Fruit fly (Drosophila melanogaster) whole organism, embryonic: ENCODE measurements around the gene CG7386.

Source experiments
- Ada2b ChIP-seq: fragments of 200-800 bp; sonication (Bioruptor generic); IDR thresholded peaks from 2 replicates; pipeline ENCODE4 v1.3.6; 2022; ENCODE audit warnings: missing biosample characterization, missing genetic modification characterization
- Asciz ChIP-seq: fragments of 200-800 bp; sonication (Bioruptor generic); optimal IDR thresholded peaks from 2 replicates; lab custom pipeline; 2017; ENCODE audit warnings: missing biosample characterization, mild to moderate bottlenecking, missing genetic modification characterization, missing genetic modification reagents
- B-H1 ChIP-seq: fragments of 200-800 bp; sonication (Bioruptor generic); IDR thresholded peaks from 3 replicates; pipeline ENCODE4 v1.3.6; 2022; ENCODE audit warnings: missing biosample characterization, missing genetic modification characterization
- Bdp1 ChIP-seq: fragments of 200-800 bp; sonication (Bioruptor generic); optimal IDR thresholded peaks from 3 replicates; lab custom pipeline; 2016; ENCODE audit warnings: missing biosample characterization, missing genetic modification characterization
- BtbVII ChIP-seq: fragments of 200-800 bp; sonication (Bioruptor generic); optimal IDR thresholded peaks from 3 replicates; lab custom pipeline; 2017; ENCODE audit warnings: missing biosample characterization, mild to moderate bottlenecking, missing genetic modification characterization
- CG10321 ChIP-seq: fragments of 200-800 bp; sonication (Bioruptor generic); IDR thresholded peaks from 2 replicates; pipeline ENCODE4 v1.3.6; 2022; ENCODE audit warnings: missing biosample characterization, missing genetic modification characterization
- CG10366 ChIP-seq: fragments of 200-800 bp; sonication (Bioruptor generic); IDR thresholded peaks from 2 replicates; pipeline ENCODE4 v1.3.6; 2022; ENCODE audit warnings: missing biosample characterization, missing genetic modification characterization
- CG10565 ChIP-seq: fragments of 200-800 bp; sonication (Bioruptor generic); optimal IDR thresholded peaks from 3 replicates; lab custom pipeline; 2016; ENCODE audit warnings: missing biosample characterization, mild to moderate bottlenecking, missing genetic modification characterization
- CG11247 ChIP-seq: fragments of 200-800 bp; sonication (Bioruptor generic); IDR thresholded peaks from 2 replicates; pipeline ENCODE4 v1.3.6; 2022; ENCODE audit warnings: missing biosample characterization, missing genetic modification characterization
- CG12104 ChIP-seq: fragments of 200-800 bp; sonication (Bioruptor generic); optimal IDR thresholded peaks from 3 replicates; lab custom pipeline; 2016; ENCODE audit warnings: missing biosample characterization, missing genetic modification characterization
- CG12769 ChIP-seq: fragments of 200-800 bp; sonication (Bioruptor generic); optimal IDR thresholded peaks from 2 replicates; lab custom pipeline; 2019; ENCODE audit warnings: missing biosample characterization, mild to moderate bottlenecking, missing genetic modification characterization, moderate library complexity
- CG13287 ChIP-seq: fragments of 200-800 bp; sonication (Bioruptor generic); IDR thresholded peaks from 2 replicates; pipeline ENCODE4 v1.3.6; 2022; ENCODE audit warnings: missing biosample characterization, missing genetic modification characterization; ENCODE audit not compliant: partially characterized antibody
- CG16813 ChIP-seq: fragments of 200-800 bp; sonication (Bioruptor generic); IDR thresholded peaks from 3 replicates; pipeline ENCODE4 v1.3.6; 2022; ENCODE audit warnings: missing biosample characterization, missing genetic modification characterization; ENCODE audit not compliant: partially characterized antibody
- CG17186 ChIP-seq: fragments of 200-800 bp; sonication (Bioruptor generic); optimal IDR thresholded peaks from 3 replicates; lab custom pipeline; 2017; ENCODE audit warnings: missing biosample characterization, missing genetic modification reagents, missing genetic modification characterization
- CG2199 ChIP-seq: fragments of 200-800 bp; sonication (Bioruptor generic); IDR thresholded peaks from 3 replicates; pipeline ENCODE4 v1.3.6; 2022; ENCODE audit warnings: missing biosample characterization, missing genetic modification characterization
- CG2202 ChIP-seq: fragments of 200-800 bp; sonication (Bioruptor generic); optimal IDR thresholded peaks from 2 replicates; lab custom pipeline; 2018; ENCODE audit warnings: missing biosample characterization, mild to moderate bottlenecking, missing genetic modification characterization
- CG3407 ChIP-seq: fragments of 200-800 bp; sonication (Bioruptor generic); optimal IDR thresholded peaks from 2 replicates; lab custom pipeline; 2018; ENCODE audit warnings: missing biosample characterization, mild to moderate bottlenecking, missing genetic modification characterization
- CG5953 ChIP-seq: fragments of 200-800 bp; sonication (Bioruptor generic); IDR thresholded peaks from 2 replicates; pipeline ENCODE4 v1.3.6; 2022; ENCODE audit warnings: missing biosample characterization, missing genetic modification characterization
- CG7963 ChIP-seq: fragments of 200-800 bp; sonication (Bioruptor generic); IDR thresholded peaks from 3 replicates; pipeline ENCODE4 v1.3.6; 2022; ENCODE audit warnings: missing biosample characterization, missing genetic modification characterization; ENCODE audit not compliant: partially characterized antibody
- CG9215 ChIP-seq: fragments of 200-800 bp; sonication (Bioruptor generic); IDR thresholded peaks from 2 replicates; pipeline ENCODE4 v1.3.6; 2022; ENCODE audit warnings: missing biosample characterization, missing genetic modification characterization
- CkIIα-i1 ChIP-seq: fragments of 200-800 bp; sonication (Bioruptor generic); IDR thresholded peaks from 2 replicates; pipeline ENCODE4 v1.3.6; 2022; ENCODE audit warnings: missing biosample characterization, missing genetic modification characterization
- CrebB ChIP-seq: fragments of 200-800 bp; sonication (Bioruptor generic); optimal IDR thresholded peaks from 3 replicates; lab custom pipeline; 2018; ENCODE audit warnings: missing biosample characterization, mild to moderate bottlenecking, missing genetic modification characterization
- Dll ChIP-seq: fragments of 200-800 bp; sonication (Bioruptor generic); IDR thresholded peaks from 4 replicates; pipeline ENCODE4 v1.3.6; 2022; ENCODE audit warnings: missing biosample characterization, missing genetic modification characterization; ENCODE audit not compliant: partially characterized antibody
- Dp ChIP-seq: fragments of 200-800 bp; sonication (Bioruptor generic); optimal IDR thresholded peaks from 2 replicates; lab custom pipeline; 2018; ENCODE audit warnings: missing biosample characterization, mild to moderate bottlenecking, missing genetic modification characterization, moderate library complexity
- E2f1 ChIP-seq: fragments of 200-800 bp; sonication (Bioruptor generic); IDR thresholded peaks from 2 replicates; pipeline ENCODE4 v1.3.6; 2022; ENCODE audit warnings: missing biosample characterization, missing genetic modification characterization
- GATAe ChIP-seq: fragments of 200-800 bp; sonication (Bioruptor generic); conservative IDR thresholded peaks from 2 replicates; pipeline ENCODE4 v1.3.6; 2022; ENCODE audit warnings: missing biosample characterization, missing genetic modification characterization
- HHEX ChIP-seq: fragments of 200-800 bp; sonication (Bioruptor generic); optimal IDR thresholded peaks from 3 replicates; lab custom pipeline; 2017; ENCODE audit warnings: missing biosample characterization, mild to moderate bottlenecking, missing genetic modification characterization, missing genetic modification reagents
- Hand ChIP-seq: fragments of 200-800 bp; sonication (Bioruptor generic); optimal IDR thresholded peaks from 2 replicates; lab custom pipeline; 2017; ENCODE audit warnings: mild to moderate bottlenecking, missing biosample characterization, missing genetic modification reagents, missing genetic modification characterization
- Hey ChIP-seq: fragments of 200-800 bp; sonication (Bioruptor generic); optimal IDR thresholded peaks from 3 replicates; lab custom pipeline; 2018; ENCODE audit warnings: missing biosample characterization, mild to moderate bottlenecking, missing genetic modification characterization
- Hmr ChIP-seq: fragments of 200-800 bp; sonication (Bioruptor generic); optimal IDR thresholded peaks from 3 replicates; lab custom pipeline; 2017; ENCODE audit warnings: mild to moderate bottlenecking, missing biosample characterization, missing genetic modification reagents, missing genetic modification characterization
- NC2α ChIP-seq: fragments of 200-800 bp; sonication (Bioruptor generic); optimal IDR thresholded peaks from 2 replicates; lab custom pipeline; 2016; ENCODE audit warnings: missing biosample characterization, missing genetic modification characterization
- Rx ChIP-seq: fragments of 200-800 bp; sonication (Bioruptor generic); IDR thresholded peaks from 2 replicates; pipeline ENCODE4 v1.3.6; 2022; ENCODE audit warnings: missing biosample characterization, missing genetic modification characterization
- Xrp1 ChIP-seq: fragments of 200-800 bp; sonication (Bioruptor generic); IDR thresholded peaks from 2 replicates; pipeline ENCODE4 v1.3.6; 2022; ENCODE audit warnings: missing biosample characterization, missing genetic modification characterization
- al ChIP-seq: fragments of 200-800 bp; sonication (Bioruptor generic); IDR thresholded peaks from 2 replicates; pipeline ENCODE4 v1.3.6; 2022; ENCODE audit warnings: missing biosample characterization, missing genetic modification characterization
- da ChIP-seq: fragments of 200-800 bp; sonication (Bioruptor generic); optimal IDR thresholded peaks from 2 replicates; lab custom pipeline; 2016; ENCODE audit warnings: missing biosample characterization, missing genetic modification characterization
- emc ChIP-seq: fragments of 200-800 bp; sonication (Bioruptor generic); optimal IDR thresholded peaks from 2 replicates; lab custom pipeline; 2016; ENCODE audit warnings: missing biosample characterization, missing genetic modification characterization
- grau ChIP-seq: fragments of 200-800 bp; optimal IDR thresholded peaks from 3 replicates; lab custom pipeline; 2019; ENCODE audit warnings: missing biosample characterization, mild to moderate bottlenecking, missing genetic modification characterization, moderate library complexity
- grn ChIP-seq: fragments of 200-800 bp; sonication (Bioruptor generic); optimal IDR thresholded peaks from 3 replicates; lab custom pipeline; 2017; ENCODE audit warnings: missing biosample characterization, missing genetic modification characterization
- ind ChIP-seq: fragments of 200-800 bp; sonication (Bioruptor generic); optimal IDR thresholded peaks from 3 replicates; lab custom pipeline; 2016; ENCODE audit warnings: missing biosample characterization, missing genetic modification characterization
- jumu ChIP-seq: fragments of 200-800 bp; sonication (Bioruptor generic); optimal IDR thresholded peaks from 3 replicates; lab custom pipeline; 2016; ENCODE audit warnings: missing biosample characterization, missing genetic modification characterization
- lilli ChIP-seq: fragments of 200-800 bp; sonication (Bioruptor generic); optimal IDR thresholded peaks from 3 replicates; lab custom pipeline; 2016; ENCODE audit warnings: missing biosample characterization, missing genetic modification characterization
- nau ChIP-seq: fragments of 200-800 bp; sonication (Bioruptor generic); optimal IDR thresholded peaks from 3 replicates; lab custom pipeline; 2017; ENCODE audit warnings: missing biosample characterization, mild to moderate bottlenecking, missing genetic modification characterization, missing genetic modification reagents
- nerfin-1 ChIP-seq: fragments of 200-800 bp; sonication (Bioruptor generic); optimal IDR thresholded peaks from 3 replicates; lab custom pipeline; 2019; ENCODE audit warnings: missing biosample characterization, mild to moderate bottlenecking, missing genetic modification characterization, moderate library complexity
- pfk ChIP-seq: fragments of 200-800 bp; sonication (Bioruptor generic); optimal IDR thresholded peaks from 2 replicates; lab custom pipeline; 2018; ENCODE audit warnings: missing biosample characterization, mild to moderate bottlenecking, missing genetic modification characterization, moderate library complexity
- psq ChIP-seq: fragments of 200-800 bp; sonication (Bioruptor generic); optimal IDR thresholded peaks from 2 replicates; lab custom pipeline; 2017; ENCODE audit warnings: missing biosample characterization, missing genetic modification characterization
- sens ChIP-seq: fragments of 200-800 bp; sonication (Bioruptor generic); peaks from one replicate; lab custom pipeline; 2016; ENCODE audit warnings: missing biosample characterization, missing genetic modification characterization
- sens-2 ChIP-seq: fragments of 200-800 bp; sonication (Bioruptor generic); IDR thresholded peaks from 2 replicates; pipeline ENCODE4 v1.3.6; 2022; ENCODE audit warnings: missing biosample characterization, missing genetic modification characterization
- stc ChIP-seq: fragments of 200-800 bp; sonication (Bioruptor generic); IDR thresholded peaks from 2 replicates; pipeline ENCODE4 v1.3.6; 2022; ENCODE audit warnings: missing biosample characterization, missing genetic modification characterization
- vfl ChIP-seq: fragments of 200-800 bp; sonication (Bioruptor generic); optimal IDR thresholded peaks from 2 replicates; lab custom pipeline; 2016; ENCODE audit warnings: missing biosample characterization, missing genetic modification characterization
- zf30C ChIP-seq: fragments of 200-800 bp; sonication (Bioruptor generic); optimal IDR thresholded peaks from 3 replicates; lab custom pipeline; 2018; ENCODE audit warnings: missing biosample characterization, mild to moderate bottlenecking, missing genetic modification characterization

The CG7386 gene

dm6 chr3L:6184884-6185438 is 4.6 kb upstream of the CG7386 start, which contains the start of the genes D19B and CG43293 (continued):
- no peak for TF ChIP-seq CG10565 (GFP tag; lab: Kevin White, UChicago)
- TF ChIP-seq Dll (GFP tag; lab: Robert Waterston, UW): peak; percentile 65; the same call in 2 of the 4 replicates
- peak; percentile 62 for TF ChIP-seq Hand (GFP tag; lab: Kevin White, UChicago)
- TF ChIP-seq sens-2: peak; percentile 64
- peak; percentile 89 for TF ChIP-seq jumu
- TF ChIP-seq da (GFP tag; lab: Kevin White, UChicago): peak; percentile 50
- peak; percentile 23 for TF ChIP-seq Hey (tag; lab: Kevin White, UChicago)
- peak; percentile 81 for TF ChIP-seq CrebB (tag; lab: Kevin White, UChicago)
- peak; percentile 93 for TF ChIP-seq ind (GFP tag; lab: Kevin White, UChicago)
- TF ChIP-seq nerfin-1 (tag; lab: Kevin White, UChicago): peak; percentile 58
- TF ChIP-seq Bdp1: peak; percentile 52
- no peak for TF ChIP-seq grn (GFP tag; lab: Kevin White, UChicago)
- peak; percentile 87 for TF ChIP-seq vfl (GFP tag; lab: Kevin White, UChicago)
- TF ChIP-seq Rx: peak; percentile 84
- peak; percentile 74 for TF ChIP-seq CG12104 (GFP tag; lab: Kevin White, UChicago)
- TF ChIP-seq E2f1 (GFP tag; lab: Robert Waterston, UW): peak; percentile 91
- TF ChIP-seq grau: peak; percentile 85
- peak; percentile 79 for TF ChIP-seq CG13287 (GFP tag; lab: Robert Waterston, UW)
- peak; percentile 90 for TF ChIP-seq Hmr (GFP tag; lab: Kevin White, UChicago)
- TF ChIP-seq pfk (GFP tag; lab: Kevin White, UChicago): peak; percentile 31
- TF ChIP-seq CG10321 (GFP tag; lab: Robert Waterston, UW): peak; percentile 65
- peak; percentile 87 for TF ChIP-seq stc (GFP tag; lab: Robert Waterston, UW)
- no peak; the same call in 1 of the 2 replicates for TF ChIP-seq GATAe (GFP tag; lab: Robert Waterston, UW)
- peak; percentile 65 for TF ChIP-seq CG3407 (GFP tag; lab: Kevin White, UChicago)
- peak; percentile 25 for TF ChIP-seq zf30C (GFP tag; lab: Kevin White, UChicago)
- TF ChIP-seq CG2202 (tag; lab: Kevin White, UChicago): peak; percentile 75
- TF ChIP-seq lilli (GFP tag; lab: Kevin White, UChicago): peak; percentile 95
- peak; percentile 25 for TF ChIP-seq Dp (GFP tag; lab: Kevin White, UChicago)
- TF ChIP-seq nau (GFP tag; lab: Kevin White, UChicago): no peak
- no peak for TF ChIP-seq CG12769
- peak; percentile 87 for TF ChIP-seq CG5953 (GFP tag; lab: Robert Waterston, UW)
- peak; percentile 45; the same call in 1 of the 3 replicates for TF ChIP-seq CG7963 (GFP tag; lab: Robert Waterston, UW)
- peak; percentile 45 for TF ChIP-seq NC2α (GFP tag; lab: Kevin White, UChicago)
- TF ChIP-seq Ada2b (GFP tag; lab: Robert Waterston, UW): peak; percentile 90
- peak; percentile 89 for TF ChIP-seq B-H1 (GFP tag; lab: Robert Waterston, UW)
- TF ChIP-seq CkIIα-i1: peak; percentile 43; the same call in 1 of the 2 replicates
- peak; percentile 83 for TF ChIP-seq al (GFP tag; lab: Robert Waterston, UW)
- TF ChIP-seq CG17186: peak; percentile 58
- peak; percentile 84 for TF ChIP-seq HHEX (GFP tag; lab: Kevin White, UChicago)
- peak; percentile 81 for TF ChIP-seq psq (GFP tag; lab: Kevin White, UChicago)
- peak; percentile 50; the same call in 2 of the 3 replicates for TF ChIP-seq CG16813
- TF ChIP-seq CG11247 (GFP tag; lab: Robert Waterston, UW): peak; percentile 95
- peak; percentile 31 for TF ChIP-seq emc (GFP tag; lab: Kevin White, UChicago)
- peak; percentile 97 for TF ChIP-seq sens
- peak; percentile 95 for TF ChIP-seq Xrp1 (GFP tag; lab: Robert Waterston, UW)
- peak; percentile 81 for TF ChIP-seq BtbVII (GFP tag; lab: Kevin White, UChicago)
- peak; percentile 82 for TF ChIP-seq CG2199 (GFP tag; lab: Robert Waterston, UW)
- peak; percentile 81 for TF ChIP-seq CG9215 (GFP tag; lab: Robert Waterston, UW)
- TF ChIP-seq CG10366 (GFP tag; lab: Robert Waterston, UW): peak; percentile 93
- peak; percentile 80 for TF ChIP-seq Asciz
